Worm (Caenorhabditis elegans) whole organism, dauer: ENCODE results near the gene Y46G5A.36.

ENCODE experiments used
- unc-62 ChIP-seq: sonication (generic microtip); optimal IDR thresholded peaks from 2 replicates; lab custom pipeline; 2017; ENCODE audit warnings: missing biosample characterization, missing genetic modification reagents, missing genetic modification characterization

The Y46G5A.36 gene

ce11 chrII:12866079-12866478 is 42.6 kb downstream of the Y46G5A.36 start:
- no peak for TF ChIP-seq unc-62 (GFP tag; lab: Kevin White, UChicago)
